Worm (Caenorhabditis elegans) whole organism, late embryonic: Measurements from ENCODE around the gene F10E7.11.

Source experiments
- C08G9.2 ChIP-seq: sonication (generic microtip); optimal IDR thresholded peaks from 2 replicates; lab custom pipeline; 2016; ENCODE audit warnings: mild to moderate bottlenecking, missing genetic modification characterization, moderate library complexity, missing compliant biosample characterization
- F13H6.1 ChIP-seq: sonication (generic microtip); optimal IDR thresholded peaks from 2 replicates; lab custom pipeline; 2016; ENCODE audit warnings: missing genetic modification characterization, missing compliant biosample characterization
- K09A11.1 ChIP-seq: sonication (generic microtip); optimal IDR thresholded peaks from 2 replicates; lab custom pipeline; 2017; ENCODE audit warnings: antibody characterized with exemption, mild to moderate bottlenecking, missing genetic modification characterization, missing compliant biosample characterization; ENCODE audit not compliant: insufficient read depth
- ahr-1 ChIP-seq: sonication (generic microtip); optimal IDR thresholded peaks from 2 replicates; lab custom pipeline; 2016; ENCODE audit warnings: missing genetic modification characterization, missing compliant biosample characterization
- ceh-19 ChIP-seq: fragments of 200-800 bp; sonication (Bioruptor generic); optimal IDR thresholded peaks from 2 replicates; lab custom pipeline; 2018; ENCODE audit warnings: mild to moderate bottlenecking, missing genetic modification characterization, missing compliant biosample characterization
- ceh-2 ChIP-seq: sonication (generic microtip); optimal IDR thresholded peaks from 2 replicates; lab custom pipeline; 2016; ENCODE audit warnings: missing genotype, missing genetic modification characterization, missing compliant biosample characterization
- ceh-24 ChIP-seq: sonication (generic microtip); optimal IDR thresholded peaks from 2 replicates; lab custom pipeline; 2016; ENCODE audit warnings: mild to moderate bottlenecking, missing genetic modification characterization, missing compliant biosample characterization
- ceh-31 ChIP-seq: sonication (generic microtip); optimal IDR thresholded peaks from 2 replicates; lab custom pipeline; 2016; ENCODE audit warnings: missing genetic modification characterization, missing compliant biosample characterization
- ceh-34 ChIP-seq: sonication (generic microtip); optimal IDR thresholded peaks from 2 replicates; lab custom pipeline; 2016; ENCODE audit warnings: mild to moderate bottlenecking, missing genetic modification characterization, missing compliant biosample characterization
- ceh-48 ChIP-seq: sonication (generic microtip); optimal IDR thresholded peaks from 2 replicates; lab custom pipeline; 2016; ENCODE audit warnings: missing genetic modification characterization, inconsistent platforms, missing compliant biosample characterization
- dmd-4 ChIP-seq: sonication (generic microtip); optimal IDR thresholded peaks from 2 replicates; lab custom pipeline; 2016; ENCODE audit warnings: borderline replicate concordance, missing genetic modification characterization, missing compliant biosample characterization
- dve-1 ChIP-seq: sonication (generic microtip); optimal IDR thresholded peaks from 2 replicates; lab custom pipeline; 2017; ENCODE audit warnings: antibody characterized with exemption, mild to moderate bottlenecking, missing genetic modification characterization, missing compliant biosample characterization
- elt-2 ChIP-seq: sonication (generic microtip); optimal IDR thresholded peaks from 2 replicates; lab custom pipeline; 2016; ENCODE audit warnings: missing genetic modification reagents, missing genetic modification characterization, missing compliant biosample characterization
- eyg-1 ChIP-seq: sonication (generic microtip); optimal IDR thresholded peaks from 2 replicates; lab custom pipeline; 2016; ENCODE audit warnings: missing genotype, missing genetic modification characterization, missing compliant biosample characterization
- fkh-10 ChIP-seq: fragments of 150-350 bp; optimal IDR thresholded peaks from 2 replicates; lab custom pipeline; 2014; ENCODE audit warnings: missing biosample characterization, missing genetic modification reagents, missing genetic modification characterization
- gmeb-2 ChIP-seq: sonication (generic microtip); optimal IDR thresholded peaks from 2 replicates; lab custom pipeline; 2016; ENCODE audit warnings: missing genetic modification characterization, inconsistent platforms, missing compliant biosample characterization
- hlh-30 ChIP-seq: sonication (generic microtip); optimal IDR thresholded peaks from 2 replicates; lab custom pipeline; 2017; ENCODE audit warnings: antibody characterized with exemption, missing genetic modification characterization, missing compliant biosample characterization; ENCODE audit not compliant: insufficient read depth
- hlh-8 ChIP-seq: sonication (generic microtip); optimal IDR thresholded peaks from 2 replicates; lab custom pipeline; 2016; ENCODE audit warnings: missing genotype, missing genetic modification characterization, missing compliant biosample characterization
- lim-6 ChIP-seq: sonication (generic microtip); optimal IDR thresholded peaks from 2 replicates; lab custom pipeline; 2016; ENCODE audit warnings: missing genetic modification characterization, missing compliant biosample characterization
- lin-11 ChIP-seq: fragments of 200-800 bp; sonication (Bioruptor generic); optimal IDR thresholded peaks from 2 replicates; lab custom pipeline; 2018; ENCODE audit warnings: mild to moderate bottlenecking, missing genetic modification characterization, missing compliant biosample characterization
- mec-3 ChIP-seq: sonication (generic microtip); optimal IDR thresholded peaks from 2 replicates; lab custom pipeline; 2016; ENCODE audit warnings: borderline replicate concordance, missing genetic modification characterization, missing compliant biosample characterization
- nhr-11 ChIP-seq: fragments of 150-350 bp; optimal IDR thresholded peaks from 2 replicates; lab custom pipeline; 2014; ENCODE audit warnings: missing biosample characterization, missing genetic modification characterization
- nhr-232 ChIP-seq: sonication (generic microtip); optimal IDR thresholded peaks from 2 replicates; lab custom pipeline; 2016; ENCODE audit warnings: missing genetic modification characterization, missing compliant biosample characterization
- odd-2 ChIP-seq: sonication (generic microtip); optimal IDR thresholded peaks from 2 replicates; lab custom pipeline; 2017; ENCODE audit warnings: antibody characterized with exemption, mild to moderate bottlenecking, missing genetic modification characterization, missing compliant biosample characterization
- pag-3 ChIP-seq: sonication (generic microtip); optimal IDR thresholded peaks from 2 replicates; lab custom pipeline; 2016; ENCODE audit warnings: missing compliant biosample characterization, missing genetic modification characterization, borderline replicate concordance
- pax-1 ChIP-seq: fragments of 150-350 bp; optimal IDR thresholded peaks from 2 replicates; lab custom pipeline; 2014; ENCODE audit warnings: missing biosample characterization, missing genetic modification characterization
- pqm-1 ChIP-seq: sonication (generic microtip); optimal IDR thresholded peaks from 2 replicates; lab custom pipeline; 2016; ENCODE audit warnings: missing genetic modification characterization, missing compliant biosample characterization
- ref-2 ChIP-seq: sonication (generic microtip); optimal IDR thresholded peaks from 2 replicates; lab custom pipeline; 2016; ENCODE audit warnings: missing genetic modification characterization, missing compliant biosample characterization
- rnt-1 ChIP-seq: sonication (generic microtip); optimal IDR thresholded peaks from 2 replicates; lab custom pipeline; 2016; ENCODE audit warnings: missing genetic modification characterization, missing compliant biosample characterization
- sdc-2 ChIP-seq: sonication (generic microtip); optimal IDR thresholded peaks from 2 replicates; lab custom pipeline; 2016; ENCODE audit warnings: missing genotype, missing genetic modification characterization, missing compliant biosample characterization
- sox-4 ChIP-seq: sonication (generic microtip); optimal IDR thresholded peaks from 2 replicates; lab custom pipeline; 2017; ENCODE audit warnings: mild to moderate bottlenecking, missing genetic modification characterization, inconsistent platforms, missing compliant biosample characterization
- tbx-2 ChIP-seq: sonication (generic microtip); optimal IDR thresholded peaks from 2 replicates; lab custom pipeline; 2016; ENCODE audit warnings: missing genetic modification characterization, missing compliant biosample characterization
- unc-55 ChIP-seq: sonication (generic microtip); optimal IDR thresholded peaks from 2 replicates; lab custom pipeline; 2017; ENCODE audit warnings: missing biosample characterization, missing genetic modification reagents, missing genetic modification characterization
- zip-5 ChIP-seq: sonication (generic microtip); optimal IDR thresholded peaks from 2 replicates; lab custom pipeline; 2016; ENCODE audit warnings: missing genetic modification characterization, missing compliant biosample characterization

F10E7.11 gene

DNA sequence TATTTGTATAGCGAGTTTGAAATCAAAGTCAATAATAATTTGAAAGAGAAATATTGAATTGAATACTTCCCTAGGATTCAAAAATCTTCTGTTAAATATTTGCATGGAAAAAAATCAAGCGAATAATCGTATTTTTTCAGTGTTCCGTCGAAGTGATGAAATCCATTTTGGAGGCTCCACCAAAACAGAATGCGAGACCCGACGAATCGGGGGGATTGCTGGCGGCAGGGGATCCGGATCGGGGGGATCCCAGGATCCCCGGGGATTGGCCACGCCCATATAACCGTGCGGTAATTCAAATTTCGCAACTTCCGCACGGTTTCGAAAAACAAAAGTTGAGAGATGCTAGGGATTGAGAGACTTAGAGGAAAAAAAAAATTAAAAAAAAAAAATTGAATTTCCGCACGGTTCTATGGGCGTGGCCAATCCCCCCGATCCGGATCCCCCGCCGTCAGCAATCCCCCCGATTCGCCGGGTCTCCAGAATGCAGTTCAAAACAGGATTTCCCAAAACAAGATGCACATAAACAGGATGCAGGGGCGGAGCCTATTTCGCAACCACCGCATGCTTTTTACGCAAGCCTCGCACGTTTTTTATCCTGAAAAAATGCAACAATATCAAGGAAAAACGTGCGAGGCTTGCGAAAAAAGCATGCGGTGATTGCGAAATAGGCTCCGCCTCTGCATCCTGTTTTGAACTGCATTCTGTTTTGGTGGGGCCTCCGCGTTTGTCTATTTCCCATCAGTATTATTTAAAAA lies at the start of gene F10E7.11:
F10E7.11 (minus strand) TSS at position 232 of the 758 bp plus-strand sequence.
- TF ChIP-seq hlh-8 (tag; lab: Kevin White, UChicago) (no peak), tbx-2 (tag; lab: Kevin White, UChicago) (peak; percentile 59), nhr-11 (tag; lab: Kevin White, UChicago) (no peak), hlh-30 (no peak), rnt-1 (tag; lab: Kevin White, UChicago) (no peak), nhr-232 (tag; lab: Kevin White, UChicago) (no peak), K09A11.1 (tag; lab: Kevin White, UChicago) (no peak), ceh-24 (no peak), lin-11 (tag; lab: Kevin White, UChicago) (no peak), ahr-1 (tag; lab: Kevin White, UChicago) (no peak), odd-2 (tag; lab: Kevin White, UChicago) (no peak), ceh-31 (tag; lab: Kevin White, UChicago) (peak; percentile 25), ref-2 (tag; lab: Kevin White, UChicago) (peak; percentile 23), pqm-1 (no peak), zip-5 (tag; lab: Kevin White, UChicago) (peak; percentile 29), pag-3 (tag; lab: Kevin White, UChicago) (no peak), gmeb-2 (no peak), mec-3 (tag; lab: Kevin White, UChicago) (no peak), ceh-34 (tag; lab: Kevin White, UChicago) (peak; percentile 16), lim-6 (no peak), fkh-10 (GFP tag; lab: Kevin White, UChicago) (no peak), C08G9.2 (tag; lab: Kevin White, UChicago) (peak; percentile 9), F13H6.1 (tag; lab: Kevin White, UChicago) (no peak), elt-2 (tag; lab: Kevin White, UChicago) (no peak)

DNA sequence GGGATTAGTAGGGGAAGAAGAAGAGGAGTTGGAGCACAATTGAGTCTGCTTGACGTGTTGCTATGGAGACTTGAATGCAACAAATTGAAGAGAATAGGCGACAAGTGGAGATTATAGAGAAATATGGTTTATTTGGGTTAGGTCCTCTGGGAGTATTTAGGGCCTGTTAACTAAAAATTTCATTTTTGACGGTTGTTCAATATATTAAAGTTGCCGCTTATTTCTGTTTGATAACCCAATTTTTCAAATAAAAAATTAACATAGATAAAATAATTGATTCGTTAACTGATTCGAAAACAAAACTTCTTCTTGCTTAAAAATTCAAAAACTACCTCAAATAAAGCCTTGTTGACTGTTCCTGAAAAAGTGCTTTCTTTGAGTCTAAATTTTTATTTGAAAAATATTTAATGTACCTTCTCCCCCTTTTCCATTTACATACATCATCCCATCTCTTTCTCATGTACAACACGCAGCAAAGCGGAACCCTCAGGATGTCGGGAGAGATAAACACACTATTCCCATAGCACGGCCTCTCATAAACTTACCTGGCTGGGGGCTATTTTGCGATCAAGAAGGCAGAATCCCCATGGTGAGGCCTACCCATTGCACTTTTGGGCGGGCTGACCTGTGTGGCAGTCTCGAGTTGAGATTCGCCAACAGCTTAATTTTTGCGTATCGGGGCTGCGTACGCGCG lies 48.8 kb upstream of the F10E7.11 start, which contains the start of gene dyf-13:
dyf-13 (minus strand) TSS at position 51 of the 694 bp plus-strand sequence.
- TF ChIP-seq zip-5 (tag; lab: Kevin White, UChicago) (no peak), dve-1 (tag; lab: Kevin White, UChicago) (no peak), mec-3 (tag; lab: Kevin White, UChicago) (no peak), dmd-4 (tag; lab: Kevin White, UChicago) (no peak), sox-4 (no peak), ref-2 (tag; lab: Kevin White, UChicago) (no peak), ceh-19 (no peak), hlh-30 (no peak), ceh-31 (tag; lab: Kevin White, UChicago) (no peak), unc-55 (GFP tag; lab: Kevin White, UChicago) (no peak)

DNA sequence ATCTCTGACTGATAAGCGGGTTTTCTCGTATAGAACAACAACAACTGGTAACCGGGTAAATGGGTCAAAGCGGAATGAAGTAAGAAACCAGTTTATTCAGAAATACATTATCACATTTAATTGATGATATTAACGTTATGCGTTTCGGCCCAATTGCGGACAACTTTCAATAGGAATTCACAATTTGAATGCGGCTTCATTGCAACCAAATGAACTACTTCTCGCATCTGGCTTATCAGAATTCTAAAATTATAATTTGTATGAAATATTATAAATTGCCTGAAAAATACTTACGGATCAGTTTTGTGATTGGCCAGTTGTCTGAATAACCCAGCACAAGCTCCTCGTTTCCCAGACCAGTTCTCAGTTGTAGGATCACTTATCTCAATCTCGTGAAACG lies 46.0 kb upstream of the F10E7.11 start, which contains the start of gene col-36:
col-36 (minus strand) TSS at position 101 of the 400 bp plus-strand sequence.
- TF ChIP-seq eyg-1 (tag; lab: Kevin White, UChicago) (no peak), zip-5 (tag; lab: Kevin White, UChicago) (no peak), pax-1 (tag; lab: Kevin White, UChicago) (no peak), ceh-2 (tag; lab: Kevin White, UChicago) (no peak), sdc-2 (no peak), ceh-48 (tag; lab: Kevin White, UChicago) (no peak), pqm-1 (no peak)
